Fruit fly (Drosophila melanogaster): ENCODE measurements around the gene Rbsn-5.

dm6 chr2L:8110549-8111438 is 48.8 kb upstream of the Rbsn-5 start:
- TF ChIP-seq onecut (GFP tag; IDR thresholded peaks at IDR 0.05): no peak
- TF ChIP-seq D19A (tag; optimal IDR thresholded peaks at IDR 0.05): no peak
- no peak for TF ChIP-seq crc (GFP tag; optimal IDR thresholded peaks at IDR 0.05)
- TF ChIP-seq CG14014 (GFP tag; IDR thresholded peaks at IDR 0.05): no peak
- no peak for TF ChIP-seq CG31224 (GFP tag; IDR thresholded peaks at IDR 0.05)
- TF ChIP-seq Drgx (GFP tag; IDR thresholded peaks at IDR 0.05): no peak
- TF ChIP-seq CG2202 (tag; optimal IDR thresholded peaks at IDR 0.05): no peak

Data from whole organism, embryonic.